Worm (Caenorhabditis elegans) whole organism, mixed stage, embryonic: ENCODE measurements around the gene ZC455.1.

Source experiments
- bed-3 ChIP-seq: fragments of 200-800 bp; sonication (Bioruptor generic); optimal IDR thresholded peaks from 3 replicates; lab custom pipeline; 2018; ENCODE audit warnings: mild to moderate bottlenecking, missing genetic modification characterization, moderate library complexity, missing compliant biosample characterization
- blmp-1 ChIP-seq: fragments of 150-350 bp; optimal IDR thresholded peaks from 2 replicates; lab custom pipeline; 2014; ENCODE audit warnings: missing biosample characterization, missing genetic modification characterization
- ceh-39 ChIP-seq: fragments of 150-350 bp; optimal IDR thresholded peaks from 2 replicates; lab custom pipeline; 2014; ENCODE audit warnings: missing biosample characterization, missing genetic modification characterization
- ceh-43 ChIP-seq: fragments of 200-800 bp; sonication (Bioruptor generic); optimal IDR thresholded peaks from 2 replicates; lab custom pipeline; 2018; ENCODE audit warnings: mild to moderate bottlenecking, missing genetic modification characterization, moderate library complexity, missing compliant biosample characterization
- ceh-83 ChIP-seq: fragments of 200-800 bp; sonication (Bioruptor generic); optimal IDR thresholded peaks from 2 replicates; lab custom pipeline; 2018; ENCODE audit warnings: mild to moderate bottlenecking, missing genetic modification characterization, missing compliant biosample characterization
- ces-1 ChIP-seq: fragments of 150-350 bp; optimal IDR thresholded peaks from 2 replicates; lab custom pipeline; 2014; ENCODE audit warnings: missing biosample characterization, missing genetic modification reagents, missing genetic modification characterization
- cnd-1 ChIP-seq: fragments of 200-800 bp; sonication (Bioruptor generic); optimal IDR thresholded peaks from 2 replicates; lab custom pipeline; 2018; ENCODE audit warnings: mild to moderate bottlenecking, missing genetic modification characterization, missing compliant biosample characterization
- drap-1 ChIP-seq: fragments of 200-800 bp; sonication (Bioruptor generic); optimal IDR thresholded peaks from 3 replicates; lab custom pipeline; 2018; ENCODE audit warnings: mild to moderate bottlenecking, missing genetic modification characterization, missing compliant biosample characterization
- elt-3 ChIP-seq: fragments of 150-350 bp; optimal IDR thresholded peaks from 2 replicates; lab custom pipeline; 2014; ENCODE audit warnings: missing biosample characterization, missing genetic modification characterization
- ham-2 ChIP-seq: fragments of 200-800 bp; sonication (Bioruptor generic); optimal IDR thresholded peaks from 2 replicates; lab custom pipeline; 2018; ENCODE audit warnings: mild to moderate bottlenecking, missing genetic modification characterization, missing compliant biosample characterization
- hlh-1 ChIP-seq: fragments of 150-350 bp; optimal IDR thresholded peaks from 2 replicates; lab custom pipeline; 2014; ENCODE audit warnings: missing biosample characterization, missing genetic modification reagents, missing genetic modification characterization
- lin-13 ChIP-seq: fragments of 150-350 bp; optimal IDR thresholded peaks from 2 replicates; lab custom pipeline; 2014; ENCODE audit warnings: missing biosample characterization, missing genetic modification characterization
- lin-32 ChIP-seq: fragments of 200-800 bp; sonication (Bioruptor generic); optimal IDR thresholded peaks from 2 replicates; lab custom pipeline; 2018; ENCODE audit warnings: mild to moderate bottlenecking, missing genetic modification characterization, missing compliant biosample characterization
- lsy-2 ChIP-seq: fragments of 150-350 bp; optimal IDR thresholded peaks from 2 replicates; lab custom pipeline; 2014; ENCODE audit warnings: missing biosample characterization, missing genetic modification characterization
- mep-1 ChIP-seq: fragments of 150-350 bp; optimal IDR thresholded peaks from 2 replicates; lab custom pipeline; 2017; ENCODE audit warnings: missing biosample characterization, missing genetic modification reagents, missing genetic modification characterization, inconsistent platforms
- mls-2 ChIP-seq: sonication (generic microtip); optimal IDR thresholded peaks from 2 replicates; lab custom pipeline; 2016; ENCODE audit warnings: mild to moderate bottlenecking, missing genetic modification characterization, moderate library complexity, missing compliant biosample characterization
- nhr-12 ChIP-seq: fragments of 150-350 bp; optimal IDR thresholded peaks from 2 replicates; lab custom pipeline; 2014; ENCODE audit warnings: missing biosample characterization, missing genetic modification characterization
- nhr-2 ChIP-seq: fragments of 150-350 bp; optimal IDR thresholded peaks from 2 replicates; lab custom pipeline; 2014; ENCODE audit warnings: missing biosample characterization, missing genetic modification characterization
- nhr-237 ChIP-seq: fragments of 150-350 bp; optimal IDR thresholded peaks from 2 replicates; lab custom pipeline; 2014; ENCODE audit warnings: missing biosample characterization, missing genetic modification characterization
- nhr-28 ChIP-seq: fragments of 150-350 bp; optimal IDR thresholded peaks from 2 replicates; lab custom pipeline; 2014; ENCODE audit warnings: missing biosample characterization, missing genetic modification characterization
- nhr-76 ChIP-seq: sonication (generic microtip); optimal IDR thresholded peaks from 2 replicates; lab custom pipeline; 2017; ENCODE audit warnings: missing biosample characterization, missing genetic modification characterization
- pha-4 ChIP-seq: fragments of 150-350 bp; optimal IDR thresholded peaks from 2 replicates; lab custom pipeline; 2018; ENCODE audit warnings: missing biosample characterization, missing genetic modification reagents, missing genetic modification characterization
- sem-2 ChIP-seq: fragments of 200-800 bp; sonication (Bioruptor generic); optimal IDR thresholded peaks from 2 replicates; lab custom pipeline; 2018; ENCODE audit warnings: mild to moderate bottlenecking, missing genetic modification characterization, missing compliant biosample characterization
- snpc-4 ChIP-seq: fragments of 150-350 bp; optimal IDR thresholded peaks from 2 replicates; lab custom pipeline; 2014; ENCODE audit warnings: missing biosample characterization, missing genetic modification characterization
- sptf-1 ChIP-seq: sonication (generic microtip); optimal IDR thresholded peaks from 2 replicates; lab custom pipeline; 2017; ENCODE audit warnings: mild to moderate bottlenecking, missing genetic modification characterization, moderate library complexity, missing compliant biosample characterization
- tbx-8 ChIP-seq: fragments of 200-800 bp; sonication (Bioruptor generic); optimal IDR thresholded peaks from 2 replicates; lab custom pipeline; 2018; ENCODE audit warnings: mild to moderate bottlenecking, missing genetic modification characterization, moderate library complexity, missing compliant biosample characterization
- unc-120 ChIP-seq: sonication (generic microtip); optimal IDR thresholded peaks from 2 replicates; lab custom pipeline; 2017; ENCODE audit warnings: missing genetic modification characterization, missing compliant biosample characterization; ENCODE audit not compliant: poor library complexity, severe bottlenecking
- unc-39 ChIP-seq: fragments of 150-350 bp; optimal IDR thresholded peaks from 2 replicates; lab custom pipeline; 2014; ENCODE audit warnings: missing biosample characterization, missing genetic modification characterization
- unc-62 ChIP-seq: fragments of 150-350 bp; optimal IDR thresholded peaks from 2 replicates; lab custom pipeline; 2014; ENCODE audit warnings: missing biosample characterization, missing genetic modification reagents, missing genetic modification characterization
- zip-8 ChIP-seq: fragments of 150-350 bp; optimal IDR thresholded peaks from 2 replicates; lab custom pipeline; 2014; ENCODE audit warnings: missing biosample characterization, missing genetic modification characterization
- ztf-11 ChIP-seq: fragments of 150-350 bp; optimal IDR thresholded peaks from 2 replicates; lab custom pipeline; 2014; ENCODE audit warnings: missing biosample characterization, missing genetic modification characterization

The ZC455.1 gene

DNA sequence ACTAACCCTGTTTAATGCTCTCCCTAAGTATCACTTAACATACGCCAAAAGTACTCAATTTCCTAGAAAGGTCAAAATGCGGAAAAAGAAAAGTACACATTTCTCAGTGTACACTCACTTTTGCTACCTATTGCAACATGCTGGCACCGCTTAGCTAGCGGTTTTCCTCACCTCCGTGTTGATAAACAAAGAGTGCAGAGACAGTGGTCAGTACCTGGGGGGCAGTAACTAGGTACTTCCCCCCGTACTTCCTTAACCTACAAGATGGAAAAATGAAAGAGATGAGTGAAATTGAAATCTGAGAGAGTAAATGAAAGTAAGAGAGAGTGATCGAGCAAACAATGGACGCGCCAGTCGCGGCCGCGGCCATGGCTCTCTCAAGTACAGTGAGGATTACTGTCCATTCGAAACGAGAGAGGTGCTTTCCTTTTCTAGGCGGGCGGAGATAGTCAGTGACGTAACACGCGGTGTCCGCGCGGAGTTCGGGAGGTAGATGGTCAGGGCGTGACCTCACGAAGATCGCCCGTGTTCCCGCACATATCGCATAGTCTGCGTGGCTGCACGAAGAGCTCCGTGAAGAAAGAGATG, 37.1 kb upstream of the ZC455.1 start, which contains the start of gene cky-1:
Gene cky-1, plus strand, starts transcription at position 538 of the 588 bp plus-strand sequence.
- TF ChIP-seq drap-1 (GFP tag; lab: Kevin White, UChicago) (no peak), sem-2 (GFP tag; lab: Kevin White, UChicago) (no peak), pha-4 (tag; lab: Kevin White, UChicago) (no peak), ham-2 (GFP tag; lab: Kevin White, UChicago) (peak; percentile 26), ceh-39 (tag; lab: Kevin White, UChicago) (no peak), sptf-1 (tag; lab: Kevin White, UChicago) (no peak), cnd-1 (no peak), mls-2 (no peak), blmp-1 (tag; lab: Kevin White, UChicago) (no peak), tbx-8 (GFP tag; lab: Kevin White, UChicago) (no peak), zip-8 (peak; percentile 32), ces-1 (GFP tag; lab: Kevin White, UChicago) (no peak), ztf-11 (tag; lab: Kevin White, UChicago) (no peak)
- TF ChIP-seq, all 35 proteins: peak for 2

- TF ChIP-seq nhr-28: no peak
- TF ChIP-seq nhr-2: no peak
- no peak for TF ChIP-seq sptf-1 (tag; lab: Kevin White, UChicago)
- no peak for TF ChIP-seq lin-32 (GFP tag; lab: Kevin White, UChicago)
- TF ChIP-seq ces-1 (GFP tag; lab: Kevin White, UChicago): no peak
- no peak for TF ChIP-seq ceh-43 (GFP tag; lab: Kevin White, UChicago)
- TF ChIP-seq zip-8: no peak
- TF ChIP-seq unc-39: no peak
- no peak for TF ChIP-seq bed-3 (GFP tag; lab: Kevin White, UChicago)
- TF ChIP-seq hlh-1 (tag; lab: Kevin White, UChicago): no peak
- no peak for TF ChIP-seq unc-120 (tag; lab: Kevin White, UChicago)
- TF ChIP-seq cnd-1: no peak
- TF ChIP-seq drap-1 (GFP tag; lab: Kevin White, UChicago): no peak
- TF ChIP-seq nhr-237 (tag; lab: Kevin White, UChicago): no peak
- no peak for TF ChIP-seq sem-2 (GFP tag; lab: Kevin White, UChicago)
- TF ChIP-seq ceh-39 (tag; lab: Kevin White, UChicago): no peak
Measured at ce11 chrV:12741684-12742083, 31.6 kb upstream of the ZC455.1 start, which contains the start of gene hrg-7. Gene hrg-7 (plus strand): TSS chrV:12742041.

DNA sequence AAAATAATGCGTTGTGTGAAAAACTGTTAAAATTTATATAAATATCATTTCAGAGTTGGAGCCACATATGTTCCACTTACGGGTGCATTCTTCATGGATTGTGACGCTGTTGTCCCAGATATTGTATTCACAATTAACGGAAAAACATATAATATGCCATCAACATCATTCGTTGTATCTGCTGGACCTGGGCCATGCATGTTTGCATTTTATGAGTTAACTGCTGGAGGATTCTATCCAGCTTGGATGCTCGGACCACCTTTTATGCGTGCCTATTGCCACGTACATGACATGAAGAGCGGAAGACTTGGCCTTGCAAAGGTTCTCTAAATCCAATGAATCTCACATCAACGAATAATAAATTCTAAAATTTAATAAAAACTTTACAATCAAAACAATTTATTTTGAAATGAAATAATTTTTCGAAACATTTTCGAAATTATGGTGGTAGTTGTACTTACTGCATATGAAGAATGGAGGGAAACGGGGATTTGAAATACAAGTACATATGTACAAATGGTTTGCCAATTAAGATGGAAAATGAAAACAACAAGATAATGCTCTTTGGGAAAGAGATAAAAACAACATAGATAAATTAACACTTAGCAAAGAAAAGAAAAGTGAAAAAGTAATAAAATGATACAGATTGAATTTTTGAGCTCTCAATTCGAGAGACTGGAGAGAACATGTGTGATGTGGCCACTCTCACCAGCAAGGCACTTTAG, 29.4 kb upstream of the ZC455.1 start:
- TF ChIP-seq unc-120 (tag; lab: Kevin White, UChicago) (no peak), ceh-39 (tag; lab: Kevin White, UChicago) (no peak), ces-1 (GFP tag; lab: Kevin White, UChicago) (no peak), ztf-11 (tag; lab: Kevin White, UChicago) (no peak), snpc-4 (no peak), nhr-76 (tag; lab: Kevin White, UChicago) (no peak), unc-39 (no peak), mep-1 (tag; lab: Kevin White, UChicago) (no peak), ceh-43 (GFP tag; lab: Kevin White, UChicago) (no peak), unc-62 (GFP tag; lab: Kevin White, UChicago) (no peak), hlh-1 (tag; lab: Kevin White, UChicago) (no peak), tbx-8 (GFP tag; lab: Kevin White, UChicago) (no peak), mls-2 (no peak), ham-2 (GFP tag; lab: Kevin White, UChicago) (no peak), ceh-83 (GFP tag; lab: Kevin White, UChicago) (no peak), nhr-28 (no peak), nhr-237 (tag; lab: Kevin White, UChicago) (no peak), nhr-12 (tag; lab: Kevin White, UChicago) (no peak), lsy-2 (tag; lab: Kevin White, UChicago) (no peak), lin-32 (GFP tag; lab: Kevin White, UChicago) (no peak)

ce11 chrV:12744979-12745378, 28.3 kb upstream of the ZC455.1 start, which contains the start of gene C15C8.7:
Gene C15C8.7 (minus strand): TSS chrV:12745050.
- TF ChIP-seq unc-62 (GFP tag; lab: Kevin White, UChicago): no peak
- no peak for TF ChIP-seq blmp-1 (tag; lab: Kevin White, UChicago)
- TF ChIP-seq nhr-28: no peak
- TF ChIP-seq ham-2 (GFP tag; lab: Kevin White, UChicago): no peak
- TF ChIP-seq lin-13 (tag; lab: Kevin White, UChicago): no peak
- no peak for TF ChIP-seq lin-32 (GFP tag; lab: Kevin White, UChicago)
- TF ChIP-seq ztf-11 (tag; lab: Kevin White, UChicago): no peak
- no peak for TF ChIP-seq sptf-1 (tag; lab: Kevin White, UChicago)
- no peak for TF ChIP-seq nhr-2
- no peak for TF ChIP-seq ceh-39 (tag; lab: Kevin White, UChicago)
- TF ChIP-seq elt-3 (tag; lab: Kevin White, UChicago): no peak
- no peak for TF ChIP-seq lsy-2 (tag; lab: Kevin White, UChicago)
- TF ChIP-seq sem-2 (GFP tag; lab: Kevin White, UChicago): no peak
- no peak for TF ChIP-seq nhr-237 (tag; lab: Kevin White, UChicago)
- TF ChIP-seq pha-4 (tag; lab: Kevin White, UChicago): no peak
